Worm (Caenorhabditis elegans) whole organism, L3 larva: ENCODE results near the gene pro-1.

Experiments
- R02D3.7 ChIP-seq: fragments of 150-350 bp; optimal IDR thresholded peaks from 2 replicates; lab custom pipeline; 2014; ENCODE audit warnings: missing biosample characterization, missing genetic modification characterization
- ZK546.5 ChIP-seq: sonication (generic microtip); optimal IDR thresholded peaks from 2 replicates; lab custom pipeline; 2017; ENCODE audit warnings: missing biosample characterization, missing genetic modification characterization
- aly-2 ChIP-seq: fragments of 150-350 bp; optimal IDR thresholded peaks from 2 replicates; lab custom pipeline; 2014; ENCODE audit warnings: missing biosample characterization, missing genetic modification characterization
- ceh-28 ChIP-seq: fragments of 150-350 bp; optimal IDR thresholded peaks from 2 replicates; lab custom pipeline; 2014; ENCODE audit warnings: missing biosample characterization, missing genetic modification reagents, missing genetic modification characterization
- ceh-82 ChIP-seq: fragments of 150-350 bp; optimal IDR thresholded peaks from 2 replicates; lab custom pipeline; 2014; ENCODE audit warnings: missing biosample characterization, missing genetic modification characterization
- daf-12 ChIP-seq: fragments of 150-350 bp; optimal IDR thresholded peaks from 2 replicates; lab custom pipeline; 2014; ENCODE audit warnings: missing biosample characterization, missing genetic modification reagents, missing genetic modification characterization
- egl-5 ChIP-seq: fragments of 150-350 bp; optimal IDR thresholded peaks from 2 replicates; lab custom pipeline; 2017; ENCODE audit warnings: missing biosample characterization, missing genetic modification reagents, missing genetic modification characterization, inconsistent platforms
- elt-1 ChIP-seq: fragments of 150-350 bp; optimal IDR thresholded peaks from 2 replicates; lab custom pipeline; 2014; ENCODE audit warnings: missing biosample characterization, missing genetic modification characterization
- elt-2 ChIP-seq: sonication (generic microtip); optimal IDR thresholded peaks from 2 replicates; lab custom pipeline; 2016; ENCODE audit warnings: missing genetic modification reagents, mild to moderate bottlenecking, missing genetic modification characterization, missing compliant biosample characterization
- eor-1 ChIP-seq, 2 experiments: fragments of 150-350 bp; optimal IDR thresholded peaks; 2 replicates each; lab custom pipeline; 2014 to 2018; ENCODE audit warnings: missing biosample characterization in 2 of 2, missing genetic modification characterization in 2 of 2
- fkh-10 ChIP-seq: sonication (generic microtip); optimal IDR thresholded peaks from 2 replicates; lab custom pipeline; 2017; ENCODE audit warnings: missing biosample characterization, missing genetic modification reagents, missing genetic modification characterization
- fkh-2 ChIP-seq: fragments of 150-350 bp; optimal IDR thresholded peaks from 2 replicates; lab custom pipeline; 2014; ENCODE audit warnings: missing biosample characterization, missing genetic modification reagents, missing genetic modification characterization
- fos-1 ChIP-seq: fragments of 150-350 bp; optimal IDR thresholded peaks from 2 replicates; lab custom pipeline; 2014; ENCODE audit warnings: missing biosample characterization, missing genetic modification characterization
- hmg-11 ChIP-seq: sonication (generic microtip); optimal IDR thresholded peaks from 2 replicates; lab custom pipeline; 2016; ENCODE audit warnings: missing genetic modification characterization, missing compliant biosample characterization
- jun-1 ChIP-seq: fragments of 150-350 bp; optimal IDR thresholded peaks from 2 replicates; lab custom pipeline; 2014; ENCODE audit warnings: missing biosample characterization, missing genetic modification reagents, missing genetic modification characterization
- lin-15B ChIP-seq: fragments of 150-350 bp; optimal IDR thresholded peaks from 2 replicates; lab custom pipeline; 2014; ENCODE audit warnings: missing biosample characterization, missing genetic modification characterization
- lsy-12 ChIP-seq: sonication (generic microtip); optimal IDR thresholded peaks from 2 replicates; lab custom pipeline; 2016; ENCODE audit warnings: mild to moderate bottlenecking, missing genetic modification characterization, missing compliant biosample characterization
- mdl-1 ChIP-seq: fragments of 150-350 bp; optimal IDR thresholded peaks from 2 replicates; lab custom pipeline; 2014; ENCODE audit warnings: missing biosample characterization, missing genetic modification characterization
- mml-1 ChIP-seq: fragments of 150-350 bp; sonication (generic microtip); optimal IDR thresholded peaks from 3 replicates; lab custom pipeline; 2014; ENCODE audit warnings: missing biosample characterization, missing genetic modification characterization
- nfya-1 ChIP-seq: sonication (generic microtip); optimal IDR thresholded peaks from 2 replicates; lab custom pipeline; 2017; ENCODE audit warnings: missing genetic modification characterization, mild to moderate bottlenecking, missing compliant biosample characterization, antibody characterized with exemption, moderate library complexity; ENCODE audit not compliant: insufficient read depth
- nhr-11 ChIP-seq: fragments of 150-350 bp; optimal IDR thresholded peaks from 2 replicates; lab custom pipeline; 2014; ENCODE audit warnings: missing biosample characterization, missing genetic modification characterization
- nhr-23 ChIP-seq: fragments of 150-350 bp; optimal IDR thresholded peaks from 2 replicates; lab custom pipeline; 2014; ENCODE audit warnings: missing biosample characterization, missing genetic modification reagents, missing genetic modification characterization
- nhr-237 ChIP-seq: fragments of 150-350 bp; optimal IDR thresholded peaks from 2 replicates; lab custom pipeline; 2014; ENCODE audit warnings: missing biosample characterization, missing genetic modification characterization
- nhr-25 ChIP-seq: sonication (generic microtip); optimal IDR thresholded peaks from 2 replicates; lab custom pipeline; 2017; ENCODE audit warnings: missing biosample characterization, missing genetic modification characterization
- nhr-28 ChIP-seq: fragments of 150-350 bp; optimal IDR thresholded peaks from 2 replicates; lab custom pipeline; 2014; ENCODE audit warnings: missing biosample characterization, missing genetic modification characterization
- nhr-67 ChIP-seq: fragments of 150-350 bp; optimal IDR thresholded peaks from 2 replicates; lab custom pipeline; 2014; ENCODE audit warnings: missing biosample characterization, missing genetic modification characterization
- nhr-77 ChIP-seq: fragments of 150-350 bp; optimal IDR thresholded peaks from 2 replicates; lab custom pipeline; 2014; ENCODE audit warnings: missing biosample characterization, missing genetic modification characterization
- pha-4 ChIP-seq: fragments of 150-350 bp; optimal IDR thresholded peaks from 2 replicates; lab custom pipeline; 2014; ENCODE audit warnings: missing biosample characterization, missing genetic modification reagents, missing genetic modification characterization
- pqm-1 ChIP-seq: fragments of 150-350 bp; optimal IDR thresholded peaks from 2 replicates; lab custom pipeline; 2017; ENCODE audit warnings: missing biosample characterization, missing genetic modification characterization, inconsistent platforms
- sea-2 ChIP-seq: fragments of 150-350 bp; sonication (generic microtip); optimal IDR thresholded peaks from 4 replicates; lab custom pipeline; 2014; ENCODE audit warnings: missing biosample characterization, missing genetic modification reagents, missing genetic modification characterization
- skn-1 ChIP-seq: fragments of 150-350 bp; optimal IDR thresholded peaks from 2 replicates; lab custom pipeline; 2014; ENCODE audit warnings: missing biosample characterization, missing genetic modification characterization
- snpc-4 ChIP-seq: fragments of 150-350 bp; optimal IDR thresholded peaks from 2 replicates; lab custom pipeline; 2014; ENCODE audit warnings: missing biosample characterization, missing genetic modification characterization
- tbx-2 ChIP-seq: sonication (generic microtip); optimal IDR thresholded peaks from 2 replicates; lab custom pipeline; 2016; ENCODE audit warnings: mild to moderate bottlenecking, missing genetic modification characterization, missing compliant biosample characterization
- unc-39 ChIP-seq: sonication (generic microtip); optimal IDR thresholded peaks from 4 replicates; lab custom pipeline; 2017; ENCODE audit warnings: missing biosample characterization, missing genetic modification characterization
- zag-1 ChIP-seq: fragments of 150-350 bp; optimal IDR thresholded peaks from 2 replicates; lab custom pipeline; 2014; ENCODE audit warnings: missing biosample characterization, missing genetic modification characterization
- ztf-11 ChIP-seq: fragments of 150-350 bp; optimal IDR thresholded peaks from 2 replicates; lab custom pipeline; 2014; ENCODE audit warnings: missing biosample characterization, missing genetic modification characterization
- ztf-4 ChIP-seq: fragments of 150-350 bp; optimal IDR thresholded peaks from 2 replicates; lab custom pipeline; 2014; ENCODE audit warnings: missing biosample characterization, missing genetic modification characterization

The pro-1 gene

DNA sequence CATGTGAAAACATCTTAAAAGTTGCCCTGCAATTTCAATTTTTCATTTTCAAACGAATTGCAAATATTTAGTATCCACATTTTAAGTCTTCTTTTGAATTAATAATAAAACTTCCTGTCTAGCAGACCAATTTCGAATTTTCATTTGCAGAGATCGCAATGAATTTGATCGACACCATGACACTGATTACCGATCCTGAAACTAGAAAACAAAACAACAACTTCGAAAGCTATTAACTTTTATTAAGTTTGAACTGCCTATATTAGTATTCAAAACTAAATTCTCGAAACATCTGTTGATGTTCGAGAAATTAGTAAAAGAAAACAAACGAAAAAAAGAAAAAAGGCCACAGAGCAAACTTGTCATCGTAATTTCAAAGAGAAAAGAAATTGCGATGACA is 32.4 kb upstream of the pro-1 start:
- TF ChIP-seq pha-4 (tag; lab: Kevin White, UChicago) (no peak), nfya-1 (tag; lab: Kevin White, UChicago) (no peak), eor-1 (tag; optimal IDR thresholded peaks at IDR 0.05; lab: Kevin White, UChicago) (no peak), egl-5 (tag; lab: Kevin White, UChicago) (no peak)

DNA sequence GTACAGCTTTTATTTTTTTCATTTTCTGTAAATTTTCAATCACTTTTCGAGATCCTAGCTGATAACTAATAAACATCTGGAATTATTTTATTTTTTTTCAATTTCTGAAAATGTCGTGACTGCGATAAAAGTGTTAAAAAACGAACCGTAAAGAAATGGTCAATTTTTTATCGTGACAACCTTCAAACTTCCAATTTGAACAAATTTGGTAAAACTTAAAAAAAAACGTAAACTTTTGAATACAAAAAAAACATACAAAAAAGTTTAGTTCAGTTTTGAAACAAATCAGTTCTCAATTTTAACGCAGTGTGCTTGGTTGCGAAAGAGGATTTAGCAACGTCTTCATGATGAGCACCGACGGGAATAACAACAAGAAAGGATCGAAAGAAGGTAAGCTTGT is 30.2 kb upstream of the pro-1 start, which contains the start of gene C06A1.3:
C06A1.3 (plus strand) TSS at position 301 of the 400 bp plus-strand sequence.
- TF ChIP-seq R02D3.7 (tag; lab: Kevin White, UChicago) (no peak), lin-15B (tag; lab: Kevin White, UChicago) (no peak), ZK546.5 (tag; lab: Kevin White, UChicago) (no peak), egl-5 (tag; lab: Kevin White, UChicago) (no peak), jun-1 (tag; lab: Kevin White, UChicago) (no peak), pqm-1 (tag; lab: Kevin White, UChicago) (no peak), nhr-28 (tag; lab: Kevin White, UChicago) (no peak), ztf-4 (tag; lab: Kevin White, UChicago) (no peak), elt-2 (no peak), nfya-1 (tag; lab: Kevin White, UChicago) (no peak)

DNA sequence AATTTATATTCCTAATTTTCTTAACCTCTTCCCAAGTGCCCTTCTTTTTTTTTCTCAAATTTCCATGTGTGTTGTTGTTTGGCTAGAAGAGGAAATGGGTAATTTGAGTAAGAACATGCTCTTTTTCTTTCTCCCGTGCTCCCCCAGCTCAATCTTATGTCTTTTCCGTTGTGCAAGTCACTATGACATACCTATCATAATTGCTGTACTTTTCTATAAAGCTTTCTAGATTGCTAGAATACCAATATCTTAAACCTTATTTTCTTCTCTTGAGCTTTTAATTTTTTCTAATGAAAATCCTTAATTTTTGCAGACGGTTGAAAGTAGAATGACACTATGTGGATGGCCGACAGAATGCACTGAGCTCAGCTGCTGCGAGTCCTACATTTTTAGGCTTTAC is 28.5 kb upstream of the pro-1 start, which contains the start of gene txt-13:
txt-13 (plus strand) TSS at position 301 of the 400 bp plus-strand sequence.
- no peak for TF ChIP-seq nhr-237 (tag; lab: Kevin White, UChicago)
- no peak for TF ChIP-seq daf-12 (tag; lab: Kevin White, UChicago)
- no peak for TF ChIP-seq ceh-82 (tag; lab: Kevin White, UChicago)
- TF ChIP-seq ceh-28 = no peak
- TF ChIP-seq nhr-25 = no peak
- no peak for TF ChIP-seq nhr-77 (tag; lab: Kevin White, UChicago)
- TF ChIP-seq R02D3.7 (tag; lab: Kevin White, UChicago) = no peak
- no peak for TF ChIP-seq skn-1 (tag; lab: Kevin White, UChicago)
- TF ChIP-seq nhr-11 = no peak
- no peak for TF ChIP-seq snpc-4 (tag; lab: Kevin White, UChicago)
- TF ChIP-seq mdl-1 = no peak
- TF ChIP-seq ztf-11 (tag; lab: Kevin White, UChicago) = no peak
- TF ChIP-seq egl-5 (tag; lab: Kevin White, UChicago) = no peak
- TF ChIP-seq ztf-4 (tag; lab: Kevin White, UChicago) = no peak
- TF ChIP-seq hmg-11 = no peak

DNA sequence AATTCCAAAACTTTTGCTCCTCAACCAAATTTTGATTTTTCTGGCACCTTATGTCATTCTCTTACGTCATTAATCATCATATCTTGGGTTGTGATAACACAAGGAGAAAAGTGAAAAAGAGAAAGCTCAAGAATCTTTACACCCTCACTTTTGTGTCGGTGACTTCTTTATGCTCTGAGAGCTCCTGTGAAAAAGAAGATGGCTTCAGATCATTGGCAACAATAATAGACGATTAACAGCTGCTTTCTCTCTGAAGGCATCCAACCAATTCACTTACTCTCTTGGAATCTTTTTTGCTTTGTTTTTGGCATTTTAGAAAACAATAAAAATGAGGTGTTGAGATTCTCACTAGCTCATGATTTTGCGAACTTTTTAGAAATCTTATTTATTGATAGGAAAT is 27.7 kb upstream of the pro-1 start:
- TF ChIP-seq fkh-2 (tag; lab: Kevin White, UChicago) (no peak), R02D3.7 (tag; lab: Kevin White, UChicago) (no peak), nhr-67 (tag; lab: Kevin White, UChicago) (no peak), nfya-1 (tag; lab: Kevin White, UChicago) (peak; percentile 18), eor-1 (tag; optimal IDR thresholded peaks at IDR 0.05; lab: Kevin White, UChicago) (no peak), ceh-82 (tag; lab: Kevin White, UChicago) (no peak), nhr-11 (peak; percentile 49)
- TF ChIP-seq, all 47 proteins: peak for 2

DNA sequence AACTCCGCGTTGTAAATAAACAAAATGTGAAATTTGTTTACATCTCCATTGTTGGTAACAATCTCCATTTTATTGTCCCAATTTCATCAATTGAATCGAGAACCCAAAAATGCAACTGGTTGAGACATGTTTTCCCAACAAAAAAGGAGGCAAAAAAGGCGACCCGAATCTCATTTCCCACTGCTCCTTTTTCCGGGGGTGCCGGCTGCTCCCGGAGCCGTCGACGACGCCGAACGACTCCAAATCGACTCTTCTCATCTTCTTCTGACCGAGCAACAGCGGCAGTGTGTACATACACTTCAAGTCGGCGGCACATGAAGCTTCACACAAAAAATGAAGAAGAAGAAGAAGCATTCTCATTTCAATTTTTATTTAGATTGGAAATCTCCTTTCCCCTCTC is 24.7 kb upstream of the pro-1 start:
- TF ChIP-seq ztf-4 (tag; lab: Kevin White, UChicago) = no peak
- TF ChIP-seq fkh-10 (GFP tag; lab: Kevin White, UChicago) = peak; percentile 9
- TF ChIP-seq, all 47 proteins: peak for 1

DNA sequence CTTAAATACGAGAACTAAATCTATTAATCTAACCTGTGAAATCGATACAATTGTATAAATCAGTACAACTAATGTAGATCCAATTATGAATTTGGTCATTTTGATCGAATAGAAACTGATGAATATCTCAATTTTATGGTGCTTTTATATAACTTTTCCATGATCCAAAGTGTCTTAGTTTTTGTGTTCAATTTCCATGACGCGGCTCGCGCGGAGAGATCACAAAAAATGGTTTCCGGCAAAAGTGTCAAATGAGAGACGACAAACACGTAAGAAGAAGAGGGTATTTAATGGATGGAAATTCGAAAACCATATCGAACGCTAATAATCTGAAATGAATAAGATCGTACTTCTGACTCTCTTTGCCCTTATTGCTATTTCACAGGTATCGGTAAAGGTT is 22.8 kb upstream of the pro-1 start, which contains the start of the genes C06A1.6 and C06A1.7:
C06A1.6 (minus strand) TSS at position 101 of the 400 bp plus-strand sequence.
C06A1.7 (plus strand) TSS at position 314 of the 400 bp plus-strand sequence.
- no peak for TF ChIP-seq ztf-11 (tag; lab: Kevin White, UChicago)
- no peak for TF ChIP-seq ceh-82 (tag; lab: Kevin White, UChicago)
- no peak for TF ChIP-seq pqm-1 (tag; lab: Kevin White, UChicago)

DNA sequence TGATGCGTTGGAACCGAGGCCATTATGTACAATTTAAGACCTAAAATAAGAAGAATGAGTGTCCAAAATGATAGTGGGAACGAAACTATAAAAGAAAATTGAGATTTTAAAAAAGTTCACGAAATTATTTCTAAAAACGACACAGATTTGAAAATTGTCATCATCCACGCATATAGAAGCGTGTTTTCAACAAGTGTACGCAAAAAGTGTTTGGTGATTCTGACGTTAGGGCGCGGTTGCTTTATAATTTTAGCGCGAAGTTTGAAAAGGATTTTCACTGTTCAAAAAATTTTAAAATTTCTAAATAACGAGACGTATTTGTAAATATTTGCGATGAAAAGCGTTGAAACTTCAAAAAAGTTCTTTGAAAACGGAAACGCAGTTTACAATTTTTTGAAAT is 21.6 kb upstream of the pro-1 start, which contains the start of gene cdc-48.1:
cdc-48.1 (minus strand) TSS at position 40 of the 400 bp plus-strand sequence.
- peak; percentile 80 for TF ChIP-seq ZK546.5 (tag; lab: Kevin White, UChicago)
- peak; percentile 100 for TF ChIP-seq lsy-12 (tag; lab: Kevin White, UChicago)
- TF ChIP-seq tbx-2 (tag; lab: Kevin White, UChicago) = peak; percentile 97
- peak; percentile 99 for TF ChIP-seq aly-2 (tag; lab: Kevin White, UChicago)
- TF ChIP-seq ztf-4 (tag; lab: Kevin White, UChicago) = peak; percentile 96
- TF ChIP-seq lin-15B (tag; lab: Kevin White, UChicago) = peak; percentile 100
- TF ChIP-seq mdl-1 = peak; percentile 94
- peak; percentile 94 for TF ChIP-seq zag-1 (tag; lab: Kevin White, UChicago)
- TF ChIP-seq nhr-11 = peak; percentile 100
- TF ChIP-seq fos-1 (tag; lab: Kevin White, UChicago) = peak; percentile 100
- peak; percentile 99 for TF ChIP-seq ceh-82 (tag; lab: Kevin White, UChicago)
- TF ChIP-seq R02D3.7 (tag; lab: Kevin White, UChicago) = peak; percentile 98
- peak; percentile 98 for TF ChIP-seq hmg-11
- peak; percentile 95 for TF ChIP-seq nhr-28 (tag; lab: Kevin White, UChicago)
- TF ChIP-seq pqm-1 (tag; lab: Kevin White, UChicago) = peak; percentile 100
- peak; percentile 100 for TF ChIP-seq nhr-23 (tag; lab: Kevin White, UChicago)
- TF ChIP-seq sea-2 = peak; percentile 94
- TF ChIP-seq fkh-10 (GFP tag; lab: Kevin White, UChicago) = peak; percentile 100
- TF ChIP-seq nhr-237 (tag; lab: Kevin White, UChicago) = peak; percentile 74
- no peak for TF ChIP-seq mml-1 (tag; lab: Kevin White, UChicago)
- peak; percentile 97 for TF ChIP-seq elt-1
- TF ChIP-seq unc-39 = peak; percentile 69
- TF ChIP-seq elt-2 = peak; percentile 97
- peak; percentile 100 for TF ChIP-seq nhr-25
